Fruit fly (Drosophila melanogaster) whole organism, wandering third instar larva: ENCODE data around the gene CG1090.

Experiments used
- Abd-B ChIP-seq: fragments of >200 bp; optimal IDR thresholded peaks from 2 replicates; lab custom pipeline; 2017; ENCODE audit warnings: missing biosample characterization, missing genetic modification characterization
- CG32264 ChIP-seq: fragments of 200-800 bp; sonication (Bioruptor generic); optimal IDR thresholded peaks from 2 replicates; lab custom pipeline; 2016; ENCODE audit warnings: missing biosample characterization, missing genetic modification characterization
- CG9705 ChIP-seq: fragments of 200-800 bp; sonication (Bioruptor generic); optimal IDR thresholded peaks from 2 replicates; lab custom pipeline; 2018; ENCODE audit warnings: missing biosample characterization, mild to moderate bottlenecking, missing genetic modification characterization
- CrebA ChIP-seq: fragments of 200-800 bp; sonication (Bioruptor generic); optimal IDR thresholded peaks from 2 replicates; lab custom pipeline; 2016; ENCODE audit warnings: missing biosample characterization, mild to moderate bottlenecking, missing genetic modification characterization, borderline replicate concordance
- Dfd ChIP-seq: fragments of >200 bp; optimal IDR thresholded peaks from 2 replicates; lab custom pipeline; 2017; ENCODE audit warnings: missing biosample characterization, missing genetic modification characterization
- Dif ChIP-seq: fragments of 200-275, 200-300 bp; sonication (Bioruptor generic); optimal IDR thresholded peaks from 2 replicates; lab custom pipeline; 2018; ENCODE audit warnings: missing biosample characterization, missing genetic modification characterization; ENCODE audit not compliant: partially characterized antibody
- GATAd ChIP-seq: sonication (Bioruptor generic); optimal IDR thresholded peaks from 2 replicates; lab custom pipeline; 2016; ENCODE audit warnings: missing biosample characterization, missing genetic modification characterization
- HLH106 ChIP-seq: fragments of 200-800 bp; optimal IDR thresholded peaks from 3 replicates; lab custom pipeline; 2019; ENCODE audit warnings: missing biosample characterization, mild to moderate bottlenecking, missing genetic modification characterization, moderate library complexity
- Hnf4 ChIP-seq: fragments of 200-800 bp; sonication (Bioruptor generic); optimal IDR thresholded peaks from 2 replicates; lab custom pipeline; 2016; ENCODE audit warnings: missing biosample characterization, mild to moderate bottlenecking, missing genetic modification characterization
- Hr78 ChIP-seq: fragments of >200 bp; optimal IDR thresholded peaks from 2 replicates; lab custom pipeline; 2017; ENCODE audit warnings: missing biosample characterization, missing genetic modification characterization
- Hr83 ChIP-seq: fragments of 200-300 bp; sonication (Bioruptor generic); optimal IDR thresholded peaks from 2 replicates; lab custom pipeline; 2016; ENCODE audit warnings: missing biosample characterization, mild to moderate bottlenecking, missing genetic modification characterization, moderate library complexity; ENCODE audit not compliant: poor library complexity, severe bottlenecking
- Jra ChIP-seq: sonication (Bioruptor generic); optimal IDR thresholded peaks from 2 replicates; lab custom pipeline; 2016; ENCODE audit warnings: missing biosample characterization, missing genetic modification characterization
- Mio ChIP-seq: sonication (Bioruptor generic); optimal IDR thresholded peaks from 2 replicates; lab custom pipeline; 2016; ENCODE audit warnings: missing biosample characterization, missing genetic modification characterization
- Myc ChIP-seq: fragments of >200 bp; optimal IDR thresholded peaks from 2 replicates; lab custom pipeline; 2017
- N ChIP-seq: fragments of >200 bp; optimal IDR thresholded peaks from 2 replicates; lab custom pipeline; 2018; ENCODE audit warnings: missing biosample characterization, missing external identifiers, missing genetic modification characterization
- OdsH ChIP-seq: fragments of 200-800 bp; sonication (Bioruptor generic); optimal IDR thresholded peaks from 2 replicates; lab custom pipeline; 2016; ENCODE audit warnings: missing biosample characterization, mild to moderate bottlenecking, missing genetic modification characterization
- Rel ChIP-seq, 2 experiments: fragments of 200-800 bp; sonication (Bioruptor generic) in 1 of 2; optimal IDR thresholded peaks; 2 replicates in 1 of 2; 3 replicates in 1 of 2; lab custom pipeline; 2016 to 2019; ENCODE audit warnings: mild to moderate bottlenecking in 2 of 2, missing biosample characterization in 2 of 2, missing genetic modification characterization in 2 of 2, moderate library complexity in 1 of 2
- Sp1 ChIP-seq: fragments of 200-800 bp; sonication (Bioruptor generic); optimal IDR thresholded peaks from 3 replicates; lab custom pipeline; 2019; ENCODE audit warnings: missing biosample characterization, mild to moderate bottlenecking, missing genetic modification characterization, moderate library complexity
- Vsx2 ChIP-seq: fragments of 200-300, 225-300 bp; sonication (Bioruptor generic); optimal IDR thresholded peaks from 2 replicates; lab custom pipeline; 2018; ENCODE audit warnings: missing biosample characterization, missing genetic modification characterization; ENCODE audit not compliant: partially characterized antibody
- br ChIP-seq: fragments of 200-800 bp; sonication (Bioruptor generic); optimal IDR thresholded peaks from 2 replicates; lab custom pipeline; 2016; ENCODE audit warnings: missing biosample characterization, missing genetic modification characterization
- brk ChIP-seq: fragments of 200-800 bp; sonication (Bioruptor generic); optimal IDR thresholded peaks from 2 replicates; lab custom pipeline; 2016; ENCODE audit warnings: missing biosample characterization, mild to moderate bottlenecking, missing genetic modification characterization
- dl ChIP-seq, 2 experiments: fragments of 175-275, 200-275 bp in 1 of 2; fragments of 200-275 bp in 1 of 2; sonication (Bioruptor generic); optimal IDR thresholded peaks; lab custom pipeline; 2018; ENCODE audit warnings: mild to moderate bottlenecking in 2 of 2, missing biosample characterization in 2 of 2, missing genetic modification characterization in 2 of 2, moderate library complexity in 2 of 2; ENCODE audit not compliant: partially characterized antibody in 2 of 2, insufficient read depth in 1 of 2
- dmrt93B ChIP-seq: fragments of 200-800 bp; sonication (Bioruptor generic); optimal IDR thresholded peaks from 2 replicates; lab custom pipeline; 2018; ENCODE audit warnings: missing biosample characterization, mild to moderate bottlenecking, missing genetic modification characterization
- dsf ChIP-seq: sonication (Bioruptor generic); optimal IDR thresholded peaks from 2 replicates; lab custom pipeline; 2016; ENCODE audit warnings: missing biosample characterization, missing genetic modification characterization, borderline replicate concordance
- ey ChIP-seq: fragments of 200-800 bp; sonication (Bioruptor generic); optimal IDR thresholded peaks from 2 replicates; lab custom pipeline; 2016; ENCODE audit warnings: missing biosample characterization, missing genetic modification characterization
- foxo ChIP-seq, 2 experiments: fragments of 200-800 bp; sonication (Bioruptor generic); optimal IDR thresholded peaks; 2 replicates in 1 of 2; 3 replicates in 1 of 2; lab custom pipeline; 2016 to 2017; ENCODE audit warnings: missing biosample characterization in 2 of 2, missing genetic modification characterization in 2 of 2
- fru ChIP-seq: fragments of 200-800 bp; sonication (Bioruptor generic); optimal IDR thresholded peaks from 3 replicates; lab custom pipeline; 2016; ENCODE audit warnings: missing biosample characterization, mild to moderate bottlenecking, missing genetic modification characterization
- h ChIP-seq: fragments of 200-800 bp; sonication (Bioruptor generic); optimal IDR thresholded peaks from 3 replicates; lab custom pipeline; 2016; ENCODE audit warnings: missing biosample characterization, mild to moderate bottlenecking, missing genetic modification characterization
- jim ChIP-seq: fragments of 175-275, 200-325 bp; sonication (Bioruptor generic); optimal IDR thresholded peaks from 2 replicates; lab custom pipeline; 2016; ENCODE audit warnings: missing biosample characterization, mild to moderate bottlenecking, missing genetic modification characterization
- lola ChIP-seq: fragments of >200 bp; optimal IDR thresholded peaks from 2 replicates; lab custom pipeline; 2017; ENCODE audit warnings: missing biosample characterization, missing genetic modification characterization
- pan ChIP-seq: fragments of >200 bp; optimal IDR thresholded peaks from 2 replicates; lab custom pipeline; 2017
- psq ChIP-seq: fragments of 200-800 bp; sonication (Bioruptor generic); optimal IDR thresholded peaks from 3 replicates; lab custom pipeline; 2017; ENCODE audit warnings: missing biosample characterization, mild to moderate bottlenecking, missing genetic modification characterization, moderate library complexity
- rgr ChIP-seq: fragments of 200-800 bp; sonication (Bioruptor generic); optimal IDR thresholded peaks from 3 replicates; lab custom pipeline; 2016; ENCODE audit warnings: missing biosample characterization, mild to moderate bottlenecking, missing genetic modification characterization
- sage ChIP-seq: fragments of 200-800 bp; sonication (Bioruptor generic); optimal IDR thresholded peaks from 2 replicates; lab custom pipeline; 2016; ENCODE audit warnings: missing biosample characterization, mild to moderate bottlenecking, missing genetic modification characterization
- sv ChIP-seq: fragments of 200-800 bp; sonication (Bioruptor generic); optimal IDR thresholded peaks from 3 replicates; lab custom pipeline; 2016; ENCODE audit warnings: missing biosample characterization, missing genetic modification characterization
- tai ChIP-seq: sonication (Bioruptor generic); optimal IDR thresholded peaks from 2 replicates; lab custom pipeline; 2016; ENCODE audit warnings: missing biosample characterization, missing genetic modification characterization
- usp ChIP-seq: fragments of >200 bp; optimal IDR thresholded peaks from 2 replicates; lab custom pipeline; 2017; ENCODE audit warnings: missing biosample characterization, missing genetic modification characterization
- woc ChIP-seq: sonication (Bioruptor generic); optimal IDR thresholded peaks from 2 replicates; lab custom pipeline; 2016; ENCODE audit warnings: missing biosample characterization, mild to moderate bottlenecking, missing genetic modification characterization

Gene CG1090

dm6 chr3R:4394654-4395581 lies 35.2 kb downstream of the CG1090 start (continued):
- TF ChIP-seq OdsH = peak; percentile 95
- TF ChIP-seq usp (GFP tag; lab: Kevin White, UChicago) = no peak
- TF ChIP-seq Hnf4 (GFP tag; lab: Kevin White, UChicago) = peak; percentile 94
- TF ChIP-seq dl (GFP tag; optimal IDR thresholded peaks at IDR 0.05; lab: Kevin White, UChicago; ENCODE audit: insufficient read depth in 1 of 2, partially characterized antibody in 2 of 2) = no peak

dm6 chr3R:4397403-4398079 lies 37.9 kb downstream of the CG1090 start, which contains the start of gene CG9855:
CG9855 (minus strand) TSS chr3R:4397875.
- TF ChIP-seq jim (GFP tag; lab: Kevin White, UChicago) (no peak), foxo (GFP tag; optimal IDR thresholded peaks at IDR 0.05; lab: Kevin White, UChicago) (no peak), Dif (GFP tag; lab: Kevin White, UChicago) (no peak), psq (no peak), Sp1 (no peak), Rel (GFP tag; optimal IDR thresholded peaks at IDR 0.05; lab: Kevin White, UChicago) (no peak), Rel (tag; optimal IDR thresholded peaks at IDR 0.05; lab: Kevin White, UChicago) (peak; percentile 92), CG32264 (no peak), OdsH (no peak), Hr78 (no peak), fru (no peak), Vsx2 (GFP tag; lab: Kevin White, UChicago) (no peak), usp (GFP tag; lab: Kevin White, UChicago) (no peak), h (peak; percentile 4), dsf (no peak), dl (GFP tag; optimal IDR thresholded peaks at IDR 0.05; lab: Kevin White, UChicago; ENCODE audit: insufficient read depth in 1 of 2, partially characterized antibody in 2 of 2) (no peak), N (no peak), woc (peak; percentile 6), Dfd (GFP tag; lab: Kevin White, UChicago) (no peak), Mio (GFP tag; lab: Kevin White, UChicago) (no peak)

dm6 chr3R:4399810-4400496 lies 40.3 kb downstream of the CG1090 start:
- peak; percentile 62 for TF ChIP-seq woc
- no peak for TF ChIP-seq ey
- peak; percentile 28 for TF ChIP-seq HLH106 (tag; lab: Kevin White, UChicago)
- no peak for TF ChIP-seq tai (GFP tag; lab: Kevin White, UChicago)
- no peak for TF ChIP-seq rgr
- TF ChIP-seq Hr78 = peak; percentile 67
- TF ChIP-seq Myc (lab: Kevin White, UChicago) = no peak
- no peak for TF ChIP-seq dsf
- TF ChIP-seq Hr83 = no peak
- TF ChIP-seq Mio (GFP tag; lab: Kevin White, UChicago) = no peak
- no peak for TF ChIP-seq Sp1
- TF ChIP-seq Dfd (GFP tag; lab: Kevin White, UChicago) = no peak
- peak; percentile 11 for TF ChIP-seq h
- no peak for TF ChIP-seq CG32264
- TF ChIP-seq br (GFP tag; lab: Kevin White, UChicago) = no peak
- no peak for TF ChIP-seq sage (GFP tag; lab: Kevin White, UChicago)
- no peak for TF ChIP-seq OdsH
- TF ChIP-seq brk (GFP tag; lab: Kevin White, UChicago) = no peak
- TF ChIP-seq pan (lab: Kevin White, UChicago) = no peak
- TF ChIP-seq sv (GFP tag; lab: Kevin White, UChicago) = no peak
- TF ChIP-seq GATAd (GFP tag; lab: Kevin White, UChicago) = no peak
- TF ChIP-seq CG9705 (GFP tag; lab: Kevin White, UChicago) = no peak
- no peak for TF ChIP-seq Rel (GFP tag; optimal IDR thresholded peaks at IDR 0.05; lab: Kevin White, UChicago)
- no peak for TF ChIP-seq Rel (tag; optimal IDR thresholded peaks at IDR 0.05; lab: Kevin White, UChicago)
- TF ChIP-seq CrebA = no peak
- no peak for TF ChIP-seq Jra (GFP tag; lab: Kevin White, UChicago)
- no peak for TF ChIP-seq jim (GFP tag; lab: Kevin White, UChicago)
- TF ChIP-seq usp (GFP tag; lab: Kevin White, UChicago) = no peak
- TF ChIP-seq Dif (GFP tag; lab: Kevin White, UChicago) = no peak
- no peak for TF ChIP-seq Vsx2 (GFP tag; lab: Kevin White, UChicago)
- TF ChIP-seq psq = peak; percentile 65
- peak; percentile 88 for TF ChIP-seq N
- TF ChIP-seq Hnf4 (GFP tag; lab: Kevin White, UChicago) = no peak
- no peak for TF ChIP-seq fru
- TF ChIP-seq Abd-B = peak; percentile 48
- no peak for TF ChIP-seq lola (GFP tag; lab: Kevin White, UChicago)
- no peak for TF ChIP-seq foxo (GFP tag; optimal IDR thresholded peaks at IDR 0.05; lab: Kevin White, UChicago)
- TF ChIP-seq dmrt93B (GFP tag; lab: Kevin White, UChicago) = peak; percentile 16
- TF ChIP-seq dl (GFP tag; optimal IDR thresholded peaks at IDR 0.05; lab: Kevin White, UChicago; ENCODE audit: insufficient read depth in 1 of 2, partially characterized antibody in 2 of 2) = no peak
- TF ChIP-seq, all 38 proteins: peak for 8
